Fruit fly (Drosophila melanogaster) whole organism, prepupa: ENCODE measurements around the gene L2HGDH.

Experiments
- CG11762 ChIP-seq: fragments of 200-800 bp; sonication (Bioruptor generic); optimal IDR thresholded peaks from 3 replicates; lab custom pipeline; 2016; ENCODE audit warnings: missing biosample characterization, missing genetic modification characterization; ENCODE audit not compliant: insufficient read depth
- CG6276 ChIP-seq: fragments of 200-800 bp; sonication (Bioruptor generic); optimal IDR thresholded peaks from 2 replicates; lab custom pipeline; 2017; ENCODE audit warnings: missing biosample characterization, mild to moderate bottlenecking, missing genetic modification characterization
- CG8119 ChIP-seq: fragments of 200-800 bp; sonication (Bioruptor generic); IDR thresholded peaks from 3 replicates; pipeline ENCODE4 v1.3.6; 2022; ENCODE audit warnings: missing biosample characterization, missing genetic modification characterization
- CG9139 ChIP-seq: fragments of 200-800 bp; sonication (Bioruptor generic); optimal IDR thresholded peaks from 3 replicates; lab custom pipeline; 2017; ENCODE audit warnings: missing biosample characterization, mild to moderate bottlenecking, missing genetic modification characterization
- OdsH ChIP-seq: fragments of 200-800 bp; sonication (Bioruptor generic); optimal IDR thresholded peaks from 3 replicates; lab custom pipeline; 2016; ENCODE audit warnings: missing biosample characterization, missing genetic modification characterization
- Smox ChIP-seq: fragments of 200-800 bp; sonication (Bioruptor generic); optimal IDR thresholded peaks from 3 replicates; lab custom pipeline; 2016; ENCODE audit warnings: missing biosample characterization, missing genetic modification characterization
- Sox102F ChIP-seq: fragments of 200-800 bp; sonication (Bioruptor generic); optimal IDR thresholded peaks from 2 replicates; lab custom pipeline; 2016; ENCODE audit warnings: missing biosample characterization, mild to moderate bottlenecking, missing genetic modification characterization
- Sox15 ChIP-seq: fragments of 200-800 bp; sonication (Bioruptor generic); optimal IDR thresholded peaks from 3 replicates; lab custom pipeline; 2016; ENCODE audit warnings: missing biosample characterization, missing genetic modification characterization
- acj6 ChIP-seq: fragments of 200-800 bp; sonication (Bioruptor generic); optimal IDR thresholded peaks from 3 replicates; lab custom pipeline; 2016; ENCODE audit warnings: missing biosample characterization, missing genetic modification characterization
- cyc ChIP-seq: fragments of 200-800 bp; sonication (Bioruptor generic); optimal IDR thresholded peaks from 3 replicates; lab custom pipeline; 2016; ENCODE audit warnings: missing biosample characterization, missing genetic modification characterization
- dac ChIP-seq: fragments of 200-800 bp; sonication (Bioruptor generic); optimal IDR thresholded peaks from 2 replicates; lab custom pipeline; 2017; ENCODE audit warnings: missing biosample characterization, mild to moderate bottlenecking, missing genetic modification characterization
- net ChIP-seq: fragments of 200-800 bp; sonication (Bioruptor generic); optimal IDR thresholded peaks from 3 replicates; lab custom pipeline; 2016; ENCODE audit warnings: missing biosample characterization, missing genetic modification characterization
- spab ChIP-seq: fragments of 200-800 bp; sonication (Bioruptor generic); optimal IDR thresholded peaks from 2 replicates; lab custom pipeline; 2017; ENCODE audit warnings: missing biosample characterization, mild to moderate bottlenecking, missing genetic modification characterization, missing genetic modification reagents

- TF ChIP-seq OdsH (GFP tag; lab: Kevin White, UChicago) (no peak), cyc (no peak), CG9139 (GFP tag; lab: Kevin White, UChicago) (no peak), CG6276 (GFP tag; lab: Kevin White, UChicago) (no peak), CG8119 (no peak), spab (GFP tag; lab: Kevin White, UChicago) (no peak), Sox102F (GFP tag; lab: Kevin White, UChicago) (no peak), Smox (GFP tag; lab: Kevin White, UChicago) (no peak), Sox15 (GFP tag; lab: Kevin White, UChicago) (no peak), net (no peak), acj6 (no peak), dac (no peak), CG11762 (GFP tag; lab: Kevin White, UChicago) (no peak)
Measured at dm6 chr2L:19022221-19022516, 47.9 kb upstream of the L2HGDH start, which contains the start of gene CG15172.
